Worm (Caenorhabditis elegans) whole organism, early embryonic: ENCODE results near the gene der-2.

ENCODE experiments used
- B0310.2 ChIP-seq: sonication (generic microtip); optimal IDR thresholded peaks from 2 replicates; lab custom pipeline; 2016; ENCODE audit warnings: mild to moderate bottlenecking, missing genetic modification characterization, missing compliant biosample characterization
- ama-1 ChIP-seq: fragments of 150-350 bp; optimal IDR thresholded peaks from 2 replicates; lab custom pipeline; 2014
- flt-1 ChIP-seq: fragments of 200-800 bp; sonication (Bioruptor generic); IDR thresholded peaks from 2 replicates; pipeline ENCODE4 v1.3.6; 2022; ENCODE audit warnings: missing genetic modification characterization, missing compliant biosample characterization
- hnd-1 ChIP-seq: sonication (generic microtip); optimal IDR thresholded peaks from 2 replicates; lab custom pipeline; 2016; ENCODE audit warnings: missing genetic modification characterization, missing compliant biosample characterization
- pes-1 ChIP-seq: fragments of 200-800 bp; sonication (Bioruptor generic); IDR thresholded peaks from 2 replicates; pipeline ENCODE4 v1.3.6; 2022; ENCODE audit warnings: missing genetic modification reagents, missing genetic modification characterization, missing compliant biosample characterization
- sea-1 ChIP-seq: fragments of 200-800 bp; sonication (Bioruptor generic); conservative IDR thresholded peaks from 2 replicates; pipeline ENCODE4 v1.3.6; 2022; ENCODE audit warnings: missing genetic modification characterization, missing compliant biosample characterization
- tbx-11 ChIP-seq: fragments of 200-800 bp; sonication (Bioruptor generic); IDR thresholded peaks from 2 replicates; pipeline ENCODE4 v1.3.6; 2022; ENCODE audit warnings: missing genetic modification characterization, missing compliant biosample characterization
- tbx-37 ChIP-seq: fragments of 200-800 bp; sonication (Bioruptor generic); conservative IDR thresholded peaks from 2 replicates; pipeline ENCODE4 v1.3.6; 2022; ENCODE audit warnings: missing genetic modification reagents, missing genetic modification characterization, missing compliant biosample characterization
- tra-4 ChIP-seq: sonication (generic microtip); optimal IDR thresholded peaks from 2 replicates; lab custom pipeline; 2017; ENCODE audit warnings: missing genetic modification characterization, missing compliant biosample characterization

ce11 chrIII:7212028-7212427, 10.9 kb downstream of the der-2 start:
- no peak for TF ChIP-seq flt-1 (GFP tag; lab: Robert Waterston, UW)
- TF ChIP-seq sea-1: no peak
- no peak for TF ChIP-seq pes-1 (GFP tag; lab: Robert Waterston, UW)
- no peak for TF ChIP-seq ama-1 (lab: Kevin White, UChicago)
- no peak for TF ChIP-seq tra-4 (tag; lab: Kevin White, UChicago)
- TF ChIP-seq B0310.2: no peak
- no peak for TF ChIP-seq tbx-37
- no peak for TF ChIP-seq tbx-11 (GFP tag; lab: Robert Waterston, UW)
- no peak for TF ChIP-seq hnd-1 (tag; lab: Kevin White, UChicago)
